Fruit fly (Drosophila melanogaster) whole organism, larva: ENCODE measurements around the gene yin.

Source experiments
- noc ChIP-seq: fragments of 200-800 bp; sonication (Bioruptor generic); optimal IDR thresholded peaks from 3 replicates; lab custom pipeline; 2019; ENCODE audit warnings: missing biosample characterization, mild to moderate bottlenecking, missing genetic modification characterization, moderate library complexity

Gene yin

dm6 chrX:3871889-3872409 is at the start of gene yin:
TSS of gene yin (minus strand) at chrX:3871939.
- TF ChIP-seq noc, result peak; percentile 18

- TF ChIP-seq noc, result no peak
These were observed 30.2 kb upstream of the yin start for dm6 chrX:3901926-3902325.

dm6 chrX:3887606-3888216 is 16.0 kb upstream of the yin start:
- TF ChIP-seq noc, result no peak

- TF ChIP-seq noc, result no peak
These were observed 15.0 kb upstream of the yin start for dm6 chrX:3886751-3887150.

- no peak for TF ChIP-seq noc
These were observed 12.2 kb upstream of the yin start, which contains the start of gene CG15239 for dm6 chrX:3883904-3884303. TSS of gene CG15239 (plus strand) at chrX:3884168.

dm6 chrX:3880645-3881316 is 9.0 kb upstream of the yin start, which contains the start of gene VhaAC39-1:
TSS of gene VhaAC39-1 (plus strand) at chrX:3880748.
- peak; percentile 2 for TF ChIP-seq noc

- no peak for TF ChIP-seq noc
These were observed 3.2 kb upstream of the yin start for dm6 chrX:3874949-3875348.

- no peak for TF ChIP-seq noc
These were observed 2.7 kb upstream of the yin start for dm6 chrX:3874452-3874851.

- peak; percentile 52 for TF ChIP-seq noc
These were observed 1.2 kb downstream of the yin start for dm6 chrX:3870577-3870976.

- TF ChIP-seq noc, result peak; percentile 70
These were observed 2.6 kb downstream of the yin start for dm6 chrX:3869092-3869491.

dm6 chrX:3868456-3869023 is 3.2 kb downstream of the yin start, which contains the start of gene CG2930:
TSS of gene CG2930 (plus strand) at chrX:3868973.
- TF ChIP-seq noc, result no peak

dm6 chrX:3867782-3868181 is 4.0 kb downstream of the yin start:
- no peak for TF ChIP-seq noc

dm6 chrX:3866844-3867457 is 4.8 kb downstream of the yin start:
- no peak for TF ChIP-seq noc

dm6 chrX:3866104-3866503 is 5.6 kb downstream of the yin start:
- TF ChIP-seq noc, result no peak

- no peak for TF ChIP-seq noc
These were observed 9.3 kb downstream of the yin start for dm6 chrX:3862319-3862919.

- TF ChIP-seq noc, result no peak
These were observed 10.6 kb downstream of the yin start for dm6 chrX:3861183-3861582.
